Fruit fly (Drosophila melanogaster): ENCODE measurements around the gene dachs.

The dachs gene

dm6 chr2L:8533632-8534031 is 67.0 kb downstream of the dachs start:
- TF ChIP-seq EcR (GFP tag; optimal IDR thresholded peaks at IDR 0.05) (no peak), rn (GFP tag; IDR thresholded peaks at IDR 0.05) (no peak), Pif1B (GFP tag; optimal IDR thresholded peaks at IDR 0.05) (no peak), CG8301 (tag; optimal IDR thresholded peaks at IDR 0.05) (no peak), CG14655 (GFP tag; optimal IDR thresholded peaks at IDR 0.05) (no peak), CG9948 (tag; optimal IDR thresholded peaks at IDR 0.05) (no peak), CG13204 (GFP tag; optimal IDR thresholded peaks at IDR 0.05) (no peak), Ets98B (GFP tag; IDR thresholded peaks at IDR 0.05) (no peak), CG32121 (GFP tag; IDR thresholded peaks at IDR 0.05) (no peak), gl (tag; optimal IDR thresholded peaks at IDR 0.05) (no peak), CG34367 (tag; optimal IDR thresholded peaks at IDR 0.05) (no peak), Snoo (tag; optimal IDR thresholded peaks at IDR 0.05) (no peak)

- TF ChIP-seq CG12605 (GFP tag; IDR thresholded peaks at IDR 0.05) (no peak), CG13204 (GFP tag; optimal IDR thresholded peaks at IDR 0.05) (no peak), CG4496 (GFP tag; IDR thresholded peaks at IDR 0.05) (no peak), D1 (tag; optimal IDR thresholded peaks at IDR 0.05) (no peak), fd96Ca (GFP tag; IDR thresholded peaks at IDR 0.05) (no peak), Pif1B (GFP tag; optimal IDR thresholded peaks at IDR 0.05) (no peak), CG17806 (tag; optimal IDR thresholded peaks at IDR 0.05) (no peak), rn (GFP tag; IDR thresholded peaks at IDR 0.05) (no peak), Snoo (tag; optimal IDR thresholded peaks at IDR 0.05) (no peak), CG10348 (GFP tag; IDR thresholded peaks at IDR 0.05) (no peak), CG15710 (tag; optimal IDR thresholded peaks at IDR 0.05) (no peak), CG9948 (tag; optimal IDR thresholded peaks at IDR 0.05) (no peak), Ets98B (GFP tag; IDR thresholded peaks at IDR 0.05) (no peak), EcR (GFP tag; optimal IDR thresholded peaks at IDR 0.05) (no peak), CG14655 (GFP tag; optimal IDR thresholded peaks at IDR 0.05) (no peak), CG34367 (tag; optimal IDR thresholded peaks at IDR 0.05) (no peak), gl (tag; optimal IDR thresholded peaks at IDR 0.05) (no peak), CG8301 (tag; optimal IDR thresholded peaks at IDR 0.05) (no peak), CG8159 (tag; optimal IDR thresholded peaks at IDR 0.05) (no peak)
Observed at dm6 chr2L:8534118-8534514, 67.5 kb downstream of the dachs start.

dm6 chr2L:8534515-8535295 is 68.1 kb downstream of the dachs start:
- TF ChIP-seq D1 (tag; optimal IDR thresholded peaks at IDR 0.05) (peak; percentile 98), CG17806 (tag; optimal IDR thresholded peaks at IDR 0.05) (peak; percentile 97), fd96Ca (GFP tag; IDR thresholded peaks at IDR 0.05) (peak; percentile 98), Ets98B (GFP tag; IDR thresholded peaks at IDR 0.05) (peak; percentile 96), CG14655 (GFP tag; optimal IDR thresholded peaks at IDR 0.05) (peak; percentile 98), CG15710 (tag; optimal IDR thresholded peaks at IDR 0.05) (peak; percentile 97), CG8159 (tag; optimal IDR thresholded peaks at IDR 0.05) (peak; percentile 97), CG13204 (GFP tag; optimal IDR thresholded peaks at IDR 0.05) (peak; percentile 91), Pif1B (GFP tag; optimal IDR thresholded peaks at IDR 0.05) (peak; percentile 98), CG12605 (GFP tag; IDR thresholded peaks at IDR 0.05) (peak; percentile 95), CG8301 (tag; optimal IDR thresholded peaks at IDR 0.05) (peak; percentile 99), EcR (GFP tag; optimal IDR thresholded peaks at IDR 0.05) (peak; percentile 88), rn (GFP tag; IDR thresholded peaks at IDR 0.05) (peak; percentile 96), CG34367 (tag; optimal IDR thresholded peaks at IDR 0.05) (peak; percentile 97), CG9948 (tag; optimal IDR thresholded peaks at IDR 0.05) (peak; percentile 99), Snoo (tag; optimal IDR thresholded peaks at IDR 0.05) (peak; percentile 98), CG4496 (GFP tag; IDR thresholded peaks at IDR 0.05) (peak; percentile 96), CG10348 (GFP tag; IDR thresholded peaks at IDR 0.05) (peak; percentile 91), gl (tag; optimal IDR thresholded peaks at IDR 0.05) (peak; percentile 94), CG32121 (GFP tag; IDR thresholded peaks at IDR 0.05) (peak; percentile 98), Pif1A (GFP tag; optimal IDR thresholded peaks at IDR 0.05) (peak; percentile 98)

dm6 chr2L:8535394-8536176 is 69.0 kb downstream of the dachs start:
- 0 out of 2 replicates have a peak, but pooled peaks have one; percentile 7 for TF ChIP-seq CG10348 (GFP tag; IDR thresholded peaks at IDR 0.05)
- TF ChIP-seq CG15710 (tag; optimal IDR thresholded peaks at IDR 0.05): peak; percentile 93
- peak; percentile 94 for TF ChIP-seq D1 (tag; optimal IDR thresholded peaks at IDR 0.05)
- TF ChIP-seq CG32121 (GFP tag; IDR thresholded peaks at IDR 0.05): peak; percentile 61
- peak; percentile 85 for TF ChIP-seq Pif1B (GFP tag; optimal IDR thresholded peaks at IDR 0.05)
- peak; percentile 71 for TF ChIP-seq Ets98B (GFP tag; IDR thresholded peaks at IDR 0.05)
- TF ChIP-seq gl (tag; optimal IDR thresholded peaks at IDR 0.05): peak; percentile 50
- peak; percentile 96 for TF ChIP-seq CG14655 (GFP tag; optimal IDR thresholded peaks at IDR 0.05)
- peak; percentile 96 for TF ChIP-seq CG8159 (tag; optimal IDR thresholded peaks at IDR 0.05)
- TF ChIP-seq CG9948 (tag; optimal IDR thresholded peaks at IDR 0.05): peak; percentile 97
- TF ChIP-seq CG4496 (GFP tag; IDR thresholded peaks at IDR 0.05): peak; percentile 72
- TF ChIP-seq Pif1A (GFP tag; optimal IDR thresholded peaks at IDR 0.05): peak; percentile 76
- no peak for TF ChIP-seq EcR (GFP tag; optimal IDR thresholded peaks at IDR 0.05)
- TF ChIP-seq CG8301 (tag; optimal IDR thresholded peaks at IDR 0.05): peak; percentile 84
- peak; percentile 54; the same call in 1 of the 2 replicates for TF ChIP-seq rn (GFP tag; IDR thresholded peaks at IDR 0.05)
- TF ChIP-seq fd96Ca (GFP tag; IDR thresholded peaks at IDR 0.05): peak; percentile 64
- peak; percentile 69 for TF ChIP-seq CG13204 (GFP tag; optimal IDR thresholded peaks at IDR 0.05)
- TF ChIP-seq CG12605 (GFP tag; IDR thresholded peaks at IDR 0.05): peak; percentile 41; the same call in 1 of the 2 replicates
- peak; percentile 92 for TF ChIP-seq CG17806 (tag; optimal IDR thresholded peaks at IDR 0.05)
- peak; percentile 90 for TF ChIP-seq Snoo (tag; optimal IDR thresholded peaks at IDR 0.05)
- TF ChIP-seq CG34367 (tag; optimal IDR thresholded peaks at IDR 0.05): peak; percentile 83
